Worm (Caenorhabditis elegans) whole organism, L2 larva: Measurements from ENCODE around the gene fbxc-50.

Experiments used
- C34F6.9 ChIP-seq: fragments of 150-350 bp; optimal IDR thresholded peaks from 2 replicates; lab custom pipeline; 2014; ENCODE audit warnings: missing biosample characterization, missing genetic modification characterization
- F13H6.1 ChIP-seq: sonication (generic microtip); optimal IDR thresholded peaks from 2 replicates; lab custom pipeline; 2016; ENCODE audit warnings: missing genetic modification characterization, missing compliant biosample characterization
- R02D3.7 ChIP-seq: fragments of 150-350 bp; optimal IDR thresholded peaks from 2 replicates; lab custom pipeline; 2014; ENCODE audit warnings: missing biosample characterization, missing genetic modification characterization
- Y55F3AM.14 ChIP-seq: fragments of 200-800 bp; sonication (Bioruptor generic); optimal IDR thresholded peaks from 2 replicates; lab custom pipeline; 2018; ENCODE audit warnings: mild to moderate bottlenecking, missing genetic modification characterization, missing compliant biosample characterization
- alr-1 ChIP-seq: fragments of 150-350 bp; optimal IDR thresholded peaks from 2 replicates; lab custom pipeline; 2014; ENCODE audit warnings: missing biosample characterization, missing genetic modification characterization
- aly-2 ChIP-seq: fragments of 150-350 bp; optimal IDR thresholded peaks from 2 replicates; lab custom pipeline; 2014; ENCODE audit warnings: missing biosample characterization, missing genetic modification characterization
- blmp-1 ChIP-seq: sonication (generic microtip); optimal IDR thresholded peaks from 2 replicates; lab custom pipeline; 2017; ENCODE audit warnings: missing genetic modification characterization, mild to moderate bottlenecking, missing compliant biosample characterization, antibody characterized with exemption, moderate library complexity; ENCODE audit not compliant: insufficient read depth
- ceh-16 ChIP-seq: fragments of 150-350 bp; optimal IDR thresholded peaks from 2 replicates; lab custom pipeline; 2014; ENCODE audit warnings: missing biosample characterization, missing genetic modification characterization
- ceh-82 ChIP-seq: fragments of 150-350 bp; optimal IDR thresholded peaks from 2 replicates; lab custom pipeline; 2014; ENCODE audit warnings: missing biosample characterization, missing genetic modification characterization
- crh-2 ChIP-seq: sonication (generic microtip); optimal IDR thresholded peaks from 2 replicates; lab custom pipeline; 2017; ENCODE audit warnings: missing biosample characterization, missing genetic modification characterization
- dmd-4 ChIP-seq: sonication (generic microtip); optimal IDR thresholded peaks from 2 replicates; lab custom pipeline; 2017; ENCODE audit warnings: missing biosample characterization, missing genetic modification characterization
- egl-27 ChIP-seq: sonication (generic microtip); optimal IDR thresholded peaks from 3 replicates; lab custom pipeline; 2017; ENCODE audit warnings: missing biosample characterization, missing genetic modification reagents, missing genetic modification characterization
- elt-1 ChIP-seq: fragments of 150-350 bp; optimal IDR thresholded peaks from 2 replicates; lab custom pipeline; 2014; ENCODE audit warnings: missing biosample characterization, missing genetic modification characterization
- elt-3 ChIP-seq: sonication (generic microtip); optimal IDR thresholded peaks from 2 replicates; lab custom pipeline; 2017; ENCODE audit warnings: missing biosample characterization, missing genetic modification characterization
- fos-1 ChIP-seq: fragments of 150-350 bp; optimal IDR thresholded peaks from 2 replicates; lab custom pipeline; 2014; ENCODE audit warnings: missing biosample characterization, missing genetic modification characterization
- gmeb-1 ChIP-seq: fragments of 150-350 bp; optimal IDR thresholded peaks from 2 replicates; lab custom pipeline; 2014; ENCODE audit warnings: missing biosample characterization, missing genetic modification characterization
- lin-11 ChIP-seq: fragments of 150-350 bp; sonication (generic microtip); optimal IDR thresholded peaks from 2 replicates; lab custom pipeline; 2014; ENCODE audit warnings: missing biosample characterization, missing genetic modification characterization, inconsistent platforms, mixed read lengths
- lin-13 ChIP-seq: fragments of 150-350 bp; optimal IDR thresholded peaks from 2 replicates; lab custom pipeline; 2014; ENCODE audit warnings: missing biosample characterization, missing genetic modification reagents, missing genetic modification characterization
- lin-39 ChIP-seq: fragments of 150-350 bp; optimal IDR thresholded peaks from 2 replicates; lab custom pipeline; 2014; ENCODE audit warnings: missing biosample characterization, missing genetic modification reagents, missing genetic modification characterization
- lsy-2 ChIP-seq, 2 experiments: fragments of 150-350 bp in 1 of 2; sonication (generic microtip) in 1 of 2; optimal IDR thresholded peaks; 2 replicates each; lab custom pipeline; 2014 to 2017; ENCODE audit warnings: missing biosample characterization in 2 of 2, missing genetic modification characterization in 2 of 2
- mab-5 ChIP-seq: fragments of 150-350 bp; optimal IDR thresholded peaks from 2 replicates; lab custom pipeline; 2014; ENCODE audit warnings: missing biosample characterization, missing genetic modification characterization
- mbf-1 ChIP-seq: sonication (generic microtip); optimal IDR thresholded peaks from 2 replicates; lab custom pipeline; 2017; ENCODE audit warnings: missing biosample characterization, missing genetic modification characterization
- mdl-1 ChIP-seq, 2 experiments: fragments of 150-350 bp in 1 of 2; sonication (generic microtip) in 1 of 2; optimal IDR thresholded peaks; 2 replicates each; lab custom pipeline; 2017; ENCODE audit warnings: missing biosample characterization in 2 of 2, missing genetic modification characterization in 2 of 2
- nhr-10 ChIP-seq: sonication (generic microtip); optimal IDR thresholded peaks from 2 replicates; lab custom pipeline; 2017; ENCODE audit warnings: missing biosample characterization, missing genetic modification characterization
- nhr-12 ChIP-seq: fragments of 150-350 bp; optimal IDR thresholded peaks from 2 replicates; lab custom pipeline; 2014; ENCODE audit warnings: missing biosample characterization, missing genetic modification characterization
- nhr-129 ChIP-seq: fragments of 150-350 bp; optimal IDR thresholded peaks from 2 replicates; lab custom pipeline; 2014; ENCODE audit warnings: missing biosample characterization, missing genetic modification characterization
- nhr-21 ChIP-seq: fragments of 150-350 bp; optimal IDR thresholded peaks from 2 replicates; lab custom pipeline; 2014; ENCODE audit warnings: missing biosample characterization, missing genetic modification characterization
- nhr-23 ChIP-seq: fragments of 150-350 bp; optimal IDR thresholded peaks from 2 replicates; lab custom pipeline; 2014; ENCODE audit warnings: missing biosample characterization, missing genetic modification reagents, missing genetic modification characterization
- nhr-237 ChIP-seq: fragments of 150-350 bp; optimal IDR thresholded peaks from 2 replicates; lab custom pipeline; 2014; ENCODE audit warnings: missing biosample characterization, missing genetic modification characterization
- nhr-25 ChIP-seq: fragments of 150-350 bp; sonication (generic microtip); optimal IDR thresholded peaks from 3 replicates; lab custom pipeline; 2014; ENCODE audit warnings: missing biosample characterization, missing genetic modification characterization
- nhr-6 ChIP-seq: fragments of 150-350 bp; optimal IDR thresholded peaks from 2 replicates; lab custom pipeline; 2014; ENCODE audit warnings: missing biosample characterization, missing genetic modification characterization
- peb-1 ChIP-seq: fragments of 150-350 bp; optimal IDR thresholded peaks from 2 replicates; lab custom pipeline; 2014; ENCODE audit warnings: missing biosample characterization, missing genetic modification characterization
- sma-3 ChIP-seq: sonication (generic microtip); optimal IDR thresholded peaks from 2 replicates; lab custom pipeline; 2016; ENCODE audit warnings: missing genetic modification reagents, missing genetic modification characterization, missing compliant biosample characterization
- sma-9 ChIP-seq, 2 experiments: fragments of 150-350 bp in 1 of 2; sonication (generic microtip) in 1 of 2; optimal IDR thresholded peaks; 2 replicates each; lab custom pipeline; 2014 to 2016; ENCODE audit warnings: missing genetic modification characterization in 2 of 2, mild to moderate bottlenecking in 1 of 2, missing biosample characterization in 1 of 2, missing compliant biosample characterization in 1 of 2, missing genetic modification reagents in 1 of 2, moderate library complexity in 1 of 2
- snpc-4 ChIP-seq: fragments of 150-350 bp; optimal IDR thresholded peaks from 2 replicates; lab custom pipeline; 2014; ENCODE audit warnings: missing biosample characterization, missing genetic modification characterization
- unc-39 ChIP-seq: fragments of 150-350 bp; optimal IDR thresholded peaks from 2 replicates; lab custom pipeline; 2014; ENCODE audit warnings: missing biosample characterization, missing genetic modification characterization
- unc-55 ChIP-seq: fragments of 150-350 bp; sonication (generic microtip); optimal IDR thresholded peaks from 3 replicates; lab custom pipeline; 2014; ENCODE audit warnings: missing biosample characterization, missing genetic modification reagents, missing genetic modification characterization
- unc-62 ChIP-seq: fragments of 150-350 bp; optimal IDR thresholded peaks from 2 replicates; lab custom pipeline; 2014; ENCODE audit warnings: missing biosample characterization, missing genetic modification reagents, missing genetic modification characterization
- ztf-1 ChIP-seq: fragments of 200-800 bp; sonication (Bioruptor generic); conservative IDR thresholded peaks from 2 replicates; pipeline ENCODE4 v1.3.6; 2022; ENCODE audit warnings: missing genetic modification characterization, missing compliant biosample characterization
- ztf-4 ChIP-seq: fragments of 150-350 bp; optimal IDR thresholded peaks from 2 replicates; lab custom pipeline; 2014; ENCODE audit warnings: missing biosample characterization, missing genetic modification characterization

Gene fbxc-50

ce11 chrII:3249406-3249805 is 1.5 kb upstream of the fbxc-50 start, which contains the start of gene clec-124:
Gene clec-124 (plus strand): TSS chrII:3249706.
- no peak for TF ChIP-seq elt-1
- no peak for TF ChIP-seq unc-62 (GFP tag; lab: Kevin White, UChicago)
- no peak for TF ChIP-seq sma-9 (GFP tag; optimal IDR thresholded peaks at IDR 0.05; lab: Kevin White, UChicago)
- no peak for TF ChIP-seq sma-9 (tag; optimal IDR thresholded peaks at IDR 0.05; lab: Kevin White, UChicago)
- no peak for TF ChIP-seq mdl-1 (tag; optimal IDR thresholded peaks at IDR 0.05; lab: Kevin White, UChicago)
- no peak for TF ChIP-seq crh-2 (tag; lab: Kevin White, UChicago)
- no peak for TF ChIP-seq gmeb-1

ce11 chrII:3247556-3247955 is 367 bp downstream of the fbxc-50 start:
- no peak for TF ChIP-seq C34F6.9 (tag; lab: Kevin White, UChicago)
- no peak for TF ChIP-seq lin-39 (tag; lab: Kevin White, UChicago)
- no peak for TF ChIP-seq nhr-237
- TF ChIP-seq egl-27 (tag; lab: Kevin White, UChicago) = no peak
- no peak for TF ChIP-seq alr-1 (tag; lab: Kevin White, UChicago)
- no peak for TF ChIP-seq dmd-4 (tag; lab: Kevin White, UChicago)
- no peak for TF ChIP-seq nhr-25 (tag; lab: Kevin White, UChicago)
- no peak for TF ChIP-seq ceh-82
- TF ChIP-seq lin-11 (tag; lab: Kevin White, UChicago) = no peak
- no peak for TF ChIP-seq mbf-1
- no peak for TF ChIP-seq aly-2 (tag; lab: Kevin White, UChicago)
- TF ChIP-seq, all 48 proteins: peak for 0

- TF ChIP-seq gmeb-1 (peak; percentile 29), nhr-10 (tag; lab: Kevin White, UChicago) (no peak), crh-2 (tag; lab: Kevin White, UChicago) (peak; percentile 87), alr-1 (tag; lab: Kevin White, UChicago) (no peak), sma-3 (GFP tag; lab: Kevin White, UChicago) (peak; percentile 9), F13H6.1 (tag; lab: Kevin White, UChicago) (peak; percentile 2), fos-1 (peak; percentile 69), sma-9 (GFP tag; optimal IDR thresholded peaks at IDR 0.05; lab: Kevin White, UChicago) (peak; percentile 52), sma-9 (tag; optimal IDR thresholded peaks at IDR 0.05; lab: Kevin White, UChicago) (no peak)
Observed at ce11 chrII:3245836-3246235, 2.1 kb downstream of the fbxc-50 start, which contains the start of gene C17F4.7. Gene C17F4.7 (minus strand): TSS chrII:3246015.

- no peak for TF ChIP-seq alr-1 (tag; lab: Kevin White, UChicago)
- no peak for TF ChIP-seq snpc-4
- no peak for TF ChIP-seq nhr-12 (tag; lab: Kevin White, UChicago)
- no peak for TF ChIP-seq nhr-23
- TF ChIP-seq nhr-21 = no peak
- no peak for TF ChIP-seq peb-1 (tag; lab: Kevin White, UChicago)
- no peak for TF ChIP-seq lsy-2 (tag; optimal IDR thresholded peaks at IDR 0.05; lab: Kevin White, UChicago)
- peak; percentile 50 for TF ChIP-seq fos-1
- no peak for TF ChIP-seq lin-11 (tag; lab: Kevin White, UChicago)
- TF ChIP-seq nhr-6 (tag; lab: Kevin White, UChicago) = no peak
- TF ChIP-seq Y55F3AM.14 (GFP tag; lab: Kevin White, UChicago) = no peak
- TF ChIP-seq nhr-129 (tag; lab: Kevin White, UChicago) = no peak
- no peak for TF ChIP-seq sma-3 (GFP tag; lab: Kevin White, UChicago)
- no peak for TF ChIP-seq unc-39 (tag; lab: Kevin White, UChicago)
- TF ChIP-seq R02D3.7 (tag; lab: Kevin White, UChicago) = no peak
- TF ChIP-seq nhr-237 = no peak
- TF ChIP-seq lin-13 (GFP tag; lab: Kevin White, UChicago) = peak; percentile 6
Observed at ce11 chrII:3244758-3245157, 3.2 kb downstream of the fbxc-50 start.

ce11 chrII:3244070-3244469 is 3.9 kb downstream of the fbxc-50 start, which contains the start of gene C17F4.12:
Gene C17F4.12 (minus strand): TSS chrII:3244170.
- TF ChIP-seq mab-5 (tag; lab: Kevin White, UChicago) = no peak
- no peak for TF ChIP-seq nhr-129 (tag; lab: Kevin White, UChicago)
- TF ChIP-seq elt-3 (tag; lab: Kevin White, UChicago) = no peak
- no peak for TF ChIP-seq ztf-4
- TF ChIP-seq nhr-12 (tag; lab: Kevin White, UChicago) = no peak
- no peak for TF ChIP-seq nhr-25 (tag; lab: Kevin White, UChicago)
- TF ChIP-seq nhr-23 = no peak
- no peak for TF ChIP-seq crh-2 (tag; lab: Kevin White, UChicago)
- no peak for TF ChIP-seq sma-9 (GFP tag; optimal IDR thresholded peaks at IDR 0.05; lab: Kevin White, UChicago)
- TF ChIP-seq sma-9 (tag; optimal IDR thresholded peaks at IDR 0.05; lab: Kevin White, UChicago) = no peak
- no peak for TF ChIP-seq unc-62 (GFP tag; lab: Kevin White, UChicago)
- no peak for TF ChIP-seq ztf-1
- no peak for TF ChIP-seq unc-55
- no peak for TF ChIP-seq ceh-16 (tag; lab: Kevin White, UChicago)
- TF ChIP-seq lin-13 (GFP tag; lab: Kevin White, UChicago) = no peak
- no peak for TF ChIP-seq blmp-1 (tag; lab: Kevin White, UChicago)
